Worm (Caenorhabditis elegans) whole organism, L1 larva: ENCODE results near the gene E04D5.4.

Experiments used
- C04F5.9 ChIP-seq: sonication (generic microtip); optimal IDR thresholded peaks from 2 replicates; lab custom pipeline; 2016; ENCODE audit warnings: missing genetic modification characterization, missing compliant biosample characterization
- C16A3.4 ChIP-seq: fragments of 150-350 bp; optimal IDR thresholded peaks from 2 replicates; lab custom pipeline; 2014; ENCODE audit warnings: missing biosample characterization, missing genetic modification characterization
- Y116A8C.19 ChIP-seq: sonication (generic microtip); optimal IDR thresholded peaks from 2 replicates; lab custom pipeline; 2016; ENCODE audit warnings: missing compliant biosample characterization, missing genetic modification characterization, borderline replicate concordance
- aly-2 ChIP-seq: fragments of 150-350 bp; optimal IDR thresholded peaks from 2 replicates; lab custom pipeline; 2014; ENCODE audit warnings: missing biosample characterization, missing genetic modification characterization
- blmp-1 ChIP-seq: fragments of 150-350 bp; optimal IDR thresholded peaks from 2 replicates; lab custom pipeline; 2014; ENCODE audit warnings: missing biosample characterization, missing genetic modification characterization
- ceh-8 ChIP-seq: fragments of 200-800 bp; sonication (Bioruptor generic); optimal IDR thresholded peaks from 2 replicates; lab custom pipeline; 2018; ENCODE audit warnings: mild to moderate bottlenecking, missing genetic modification characterization, moderate library complexity, missing compliant biosample characterization
- ceh-88 ChIP-seq: fragments of 200-800 bp; sonication (Bioruptor generic); IDR thresholded peaks from 2 replicates; pipeline ENCODE4 v1.3.6; 2022; ENCODE audit warnings: missing genetic modification characterization, missing compliant biosample characterization
- dpl-1 ChIP-seq, 3 experiments: fragments of 150-350 bp in 2 of 3; sonication (generic microtip) in 1 of 3; optimal IDR thresholded peaks; 2 replicates each; lab custom pipeline; 2014 to 2017; ENCODE audit warnings: missing biosample characterization in 3 of 3, missing genetic modification characterization in 3 of 3, missing genetic modification reagents in 3 of 3
- efl-1 ChIP-seq, 4 experiments: fragments of 150-350 bp; optimal IDR thresholded peaks in 3 of 4; peaks in 1 of 4; 1 replicate in 1 of 4; 2 replicates in 3 of 4; lab custom pipeline; 2014; ENCODE audit warnings: missing biosample characterization in 2 of 4, missing genetic modification characterization in 2 of 4, missing genetic modification reagents in 2 of 4
- efl-3 ChIP-seq: fragments of 200-800 bp; sonication (Bioruptor generic); optimal IDR thresholded peaks from 2 replicates; lab custom pipeline; 2018; ENCODE audit warnings: mild to moderate bottlenecking, missing genetic modification characterization, missing compliant biosample characterization
- egl-27 ChIP-seq, 2 experiments: fragments of 150-350 bp in 1 of 2; sonication (generic microtip); optimal IDR thresholded peaks; 3 replicates each; lab custom pipeline; 2017 to 2018; ENCODE audit warnings: missing biosample characterization in 2 of 2, missing genetic modification characterization in 2 of 2, missing genetic modification reagents in 2 of 2
- elt-2 ChIP-seq: sonication (generic microtip); optimal IDR thresholded peaks from 2 replicates; lab custom pipeline; 2016; ENCODE audit warnings: missing genetic modification characterization, mild to moderate bottlenecking, inconsistent platforms, missing compliant biosample characterization, missing genetic modification reagents
- elt-3 ChIP-seq, 6 experiments: fragments of 150-350 bp in 1 of 6; sonication (generic microtip); optimal IDR thresholded peaks; 2 replicates each; lab custom pipeline; 2017 to 2018; ENCODE audit warnings: missing biosample characterization in 6 of 6, missing genetic modification characterization in 6 of 6, inconsistent platforms in 1 of 6
- ets-5 ChIP-seq: fragments of 200-800 bp; sonication (Bioruptor generic); IDR thresholded peaks from 2 replicates; pipeline ENCODE4 v1.3.6; 2022; ENCODE audit warnings: missing genetic modification characterization, missing compliant biosample characterization
- fkh-4 ChIP-seq: sonication (generic microtip); optimal IDR thresholded peaks from 2 replicates; lab custom pipeline; 2016; ENCODE audit warnings: missing compliant biosample characterization, missing genetic modification characterization, borderline replicate concordance
- hlh-17 ChIP-seq: fragments of 200-800 bp; sonication (Bioruptor generic); optimal IDR thresholded peaks from 2 replicates; lab custom pipeline; 2018; ENCODE audit warnings: missing genetic modification characterization, mild to moderate bottlenecking, missing compliant biosample characterization, moderate library complexity, borderline replicate concordance
- hpl-2 ChIP-seq: fragments of 150-350 bp; optimal IDR thresholded peaks from 2 replicates; lab custom pipeline; 2014; ENCODE audit warnings: missing biosample characterization, missing genetic modification reagents, missing genetic modification characterization
- isw-1 ChIP-seq: fragments of 200-800 bp; sonication (Bioruptor generic); IDR thresholded peaks from 2 replicates; pipeline ENCODE4 v1.3.6; 2022; ENCODE audit warnings: missing genetic modification characterization, missing compliant biosample characterization
- jun-1 ChIP-seq: fragments of 150-350 bp; optimal IDR thresholded peaks from 2 replicates; lab custom pipeline; 2014; ENCODE audit warnings: missing biosample characterization, missing genetic modification reagents, missing genetic modification characterization
- lin-13 ChIP-seq: fragments of 150-350 bp; optimal IDR thresholded peaks from 2 replicates; lab custom pipeline; 2014; ENCODE audit warnings: missing biosample characterization, missing genetic modification reagents, missing genetic modification characterization
- lin-14 ChIP-seq: fragments of 200-800 bp; sonication (Bioruptor generic); optimal IDR thresholded peaks from 2 replicates; lab custom pipeline; 2018; ENCODE audit warnings: mild to moderate bottlenecking, missing genetic modification characterization, moderate library complexity, missing compliant biosample characterization
- lin-15B ChIP-seq: fragments of 150-350 bp; sonication (generic microtip); optimal IDR thresholded peaks from 3 replicates; lab custom pipeline; 2014; ENCODE audit warnings: missing biosample characterization, missing genetic modification characterization
- lin-35 ChIP-seq, 2 experiments: fragments of 150-350 bp; optimal IDR thresholded peaks; 2 replicates each; lab custom pipeline; 2014; ENCODE audit warnings: missing biosample characterization in 2 of 2, missing genetic modification characterization in 2 of 2, missing genetic modification reagents in 2 of 2
- lir-3 ChIP-seq: sonication (generic microtip); optimal IDR thresholded peaks from 2 replicates; lab custom pipeline; 2016; ENCODE audit warnings: mild to moderate bottlenecking, missing genetic modification characterization, moderate library complexity, missing compliant biosample characterization; ENCODE audit not compliant: poor library complexity
- lsy-2 ChIP-seq, 2 experiments: fragments of 150-350 bp; optimal IDR thresholded peaks; 2 replicates each; lab custom pipeline; 2014; ENCODE audit warnings: missing biosample characterization in 2 of 2, missing genetic modification characterization in 2 of 2
- mdl-1 ChIP-seq, 2 experiments: fragments of 150-350 bp; optimal IDR thresholded peaks; 2 replicates each; lab custom pipeline; 2014 to 2017; ENCODE audit warnings: missing biosample characterization in 2 of 2, missing genetic modification characterization in 2 of 2, inconsistent platforms in 1 of 2
- mep-1 ChIP-seq: fragments of 150-350 bp; optimal IDR thresholded peaks from 2 replicates; lab custom pipeline; 2014; ENCODE audit warnings: missing biosample characterization, missing genetic modification characterization
- nhr-19 ChIP-seq: fragments of 200-800 bp; sonication (Bioruptor generic); conservative IDR thresholded peaks from 2 replicates; pipeline ENCODE4 v1.3.6; 2022; ENCODE audit warnings: missing genetic modification characterization, missing compliant biosample characterization
- nhr-20 ChIP-seq: sonication (generic microtip); optimal IDR thresholded peaks from 2 replicates; lab custom pipeline; 2016; ENCODE audit warnings: mild to moderate bottlenecking, missing genetic modification characterization, missing compliant biosample characterization
- nhr-237 ChIP-seq: fragments of 150-350 bp; optimal IDR thresholded peaks from 2 replicates; lab custom pipeline; 2014; ENCODE audit warnings: missing biosample characterization, missing genetic modification characterization
- nhr-47 ChIP-seq: sonication (generic microtip); optimal IDR thresholded peaks from 2 replicates; lab custom pipeline; 2016; ENCODE audit warnings: mild to moderate bottlenecking, missing genetic modification characterization, moderate library complexity, missing compliant biosample characterization
- nhr-71 ChIP-seq: sonication (generic microtip); optimal IDR thresholded peaks from 2 replicates; lab custom pipeline; 2016; ENCODE audit warnings: mild to moderate bottlenecking, missing genetic modification characterization, moderate library complexity, missing compliant biosample characterization
- nhr-76 ChIP-seq: sonication (generic microtip); optimal IDR thresholded peaks from 2 replicates; lab custom pipeline; 2017; ENCODE audit warnings: missing biosample characterization, missing genetic modification characterization
- nhr-77 ChIP-seq: fragments of 150-350 bp; optimal IDR thresholded peaks from 2 replicates; lab custom pipeline; 2014; ENCODE audit warnings: missing biosample characterization, missing genetic modification characterization
- nhr-84 ChIP-seq: sonication (generic microtip); optimal IDR thresholded peaks from 2 replicates; lab custom pipeline; 2017; ENCODE audit warnings: missing biosample characterization, missing genetic modification characterization
- nhr-85 ChIP-seq: sonication (generic microtip); peaks from one replicate; lab custom pipeline; 2016; ENCODE audit warnings: missing genetic modification characterization, inconsistent platforms, missing compliant biosample characterization
- nhr-90 ChIP-seq: sonication (generic microtip); optimal IDR thresholded peaks from 2 replicates; lab custom pipeline; 2016; ENCODE audit warnings: mild to moderate bottlenecking, missing genetic modification characterization, missing compliant biosample characterization; ENCODE audit not compliant: poor library complexity
- pag-3 ChIP-seq: sonication (generic microtip); optimal IDR thresholded peaks from 2 replicates; lab custom pipeline; 2017; ENCODE audit warnings: missing genetic modification characterization, mild to moderate bottlenecking, missing compliant biosample characterization, antibody characterized with exemption, borderline replicate concordance; ENCODE audit not compliant: insufficient read depth
- pax-3 ChIP-seq: fragments of 200-800 bp; sonication (Bioruptor generic); optimal IDR thresholded peaks from 2 replicates; lab custom pipeline; 2018; ENCODE audit warnings: mild to moderate bottlenecking, missing genetic modification characterization, moderate library complexity, missing compliant biosample characterization
- pqm-1 ChIP-seq: sonication (generic microtip); optimal IDR thresholded peaks from 3 replicates; lab custom pipeline; 2017; ENCODE audit warnings: missing biosample characterization, missing genetic modification characterization
- rnt-1 ChIP-seq: sonication (generic microtip); optimal IDR thresholded peaks from 2 replicates; lab custom pipeline; 2016; ENCODE audit warnings: mild to moderate bottlenecking, missing genetic modification characterization, moderate library complexity, missing compliant biosample characterization
- snpc-4 ChIP-seq: fragments of 150-350 bp; optimal IDR thresholded peaks from 2 replicates; lab custom pipeline; 2014; ENCODE audit warnings: missing biosample characterization, missing genetic modification characterization
- tbx-2 ChIP-seq: sonication (generic microtip); optimal IDR thresholded peaks from 2 replicates; lab custom pipeline; 2016; ENCODE audit warnings: missing genetic modification characterization, missing compliant biosample characterization
- tlp-1 ChIP-seq: fragments of 150-350 bp; optimal IDR thresholded peaks from 2 replicates; lab custom pipeline; 2014; ENCODE audit warnings: missing biosample characterization, missing genetic modification characterization
- unc-130 ChIP-seq: fragments of 150-350 bp; optimal IDR thresholded peaks from 2 replicates; lab custom pipeline; 2017; ENCODE audit warnings: missing biosample characterization, missing genetic modification characterization, inconsistent platforms
- unc-30 ChIP-seq: sonication (generic microtip); optimal IDR thresholded peaks from 2 replicates; lab custom pipeline; 2017; ENCODE audit warnings: missing biosample characterization, missing genetic modification characterization
- unc-86 ChIP-seq: sonication (generic microtip); optimal IDR thresholded peaks from 2 replicates; lab custom pipeline; 2016; ENCODE audit warnings: missing genetic modification characterization, missing compliant biosample characterization
- unc-98 ChIP-seq: fragments of 200-800 bp; sonication (Bioruptor generic); IDR thresholded peaks from 2 replicates; pipeline ENCODE4 v1.3.6; 2022; ENCODE audit warnings: missing genetic modification characterization, missing compliant biosample characterization
- zag-1 ChIP-seq: fragments of 150-350 bp; optimal IDR thresholded peaks from 2 replicates; lab custom pipeline; 2014; ENCODE audit warnings: missing biosample characterization, missing genetic modification characterization
- ztf-4 ChIP-seq: fragments of 150-350 bp; optimal IDR thresholded peaks from 2 replicates; lab custom pipeline; 2014; ENCODE audit warnings: missing biosample characterization, missing genetic modification characterization

The E04D5.4 gene

ce11 chrII:10445738-10446137 lies 5.7 kb downstream of the E04D5.4 start (continued):
- TF ChIP-seq fkh-4: no peak

DNA sequence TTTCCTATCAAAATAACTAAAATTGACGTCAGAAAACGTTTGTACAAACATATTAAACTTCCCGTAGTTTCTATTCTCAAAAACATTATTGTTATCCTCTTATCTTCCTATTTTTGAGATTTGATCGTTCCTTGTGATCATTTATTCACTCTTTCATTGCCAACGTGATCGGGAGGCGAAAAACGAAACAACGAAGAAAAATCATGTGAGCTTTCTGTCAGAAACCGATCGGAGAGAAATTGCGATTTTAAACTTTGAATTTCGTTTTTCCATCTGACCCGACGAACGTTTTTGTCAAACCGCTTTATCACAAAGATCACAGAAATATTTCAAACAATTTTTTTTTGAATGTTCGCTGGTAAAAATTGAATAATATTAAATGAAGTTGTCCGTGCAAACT lies 6.2 kb downstream of the E04D5.4 start:
- TF ChIP-seq lir-3 (tag; lab: Kevin White, UChicago) (peak; percentile 53), nhr-90 (tag; lab: Kevin White, UChicago) (peak; percentile 59), nhr-77 (no peak), nhr-20 (peak; percentile 88), unc-86 (no peak), elt-2 (tag; lab: Kevin White, UChicago) (peak; percentile 65), efl-3 (no peak), aly-2 (no peak), mep-1 (tag; lab: Kevin White, UChicago) (peak; percentile 57), blmp-1 (tag; lab: Kevin White, UChicago) (peak; percentile 92), zag-1 (tag; lab: Kevin White, UChicago) (no peak), lsy-2 (tag; optimal IDR thresholded peaks at IDR 0.05; lab: Kevin White, UChicago) (peak; percentile 12 to 44), jun-1 (tag; lab: Kevin White, UChicago) (no peak), ceh-8 (no peak), unc-130 (peak; percentile 86), lin-15B (tag; lab: Kevin White, UChicago) (no peak), nhr-85 (tag; lab: Kevin White, UChicago) (peak; percentile 87), pqm-1 (tag; lab: Kevin White, UChicago) (no peak), nhr-19 (peak; percentile 85), hlh-17 (GFP tag; lab: Kevin White, UChicago) (no peak), Y116A8C.19 (tag; lab: Kevin White, UChicago) (no peak), snpc-4 (no peak), unc-30 (tag; lab: Kevin White, UChicago) (no peak), elt-3 (tag; optimal IDR thresholded peaks at IDR 0.05; lab: Kevin White, UChicago) (peak in 2 of 6 experiments; percentile 31 to 87), egl-27 (tag; optimal IDR thresholded peaks at IDR 0.05; lab: Kevin White, UChicago) (no peak), efl-1 (optimal IDR thresholded peaks at IDR 0.05; lab: Kevin White, UChicago) (no peak), efl-1 (GFP tag; optimal IDR thresholded peaks at IDR 0.05 in 1 of 2; lab: Kevin White, UChicago) (peak in 1 of 2 experiments; percentile 50), C04F5.9 (tag; lab: Kevin White, UChicago) (no peak), pax-3 (no peak), C16A3.4 (peak; percentile 4), mdl-1 (tag; optimal IDR thresholded peaks at IDR 0.05; lab: Kevin White, UChicago) (peak in 1 of 2 experiments; percentile 80), unc-98 (no peak), nhr-47 (tag; lab: Kevin White, UChicago) (peak; percentile 11), nhr-76 (tag; lab: Kevin White, UChicago) (no peak), ztf-4 (tag; lab: Kevin White, UChicago) (peak; percentile 61), lin-13 (GFP tag; lab: Kevin White, UChicago) (peak; percentile 8), ets-5 (GFP tag; lab: Robert Waterston, UW) (no peak), nhr-71 (tag; lab: Kevin White, UChicago) (peak; percentile 85), dpl-1 (GFP tag; optimal IDR thresholded peaks at IDR 0.05; lab: Kevin White, UChicago) (peak in 2 of 3 experiments; percentile 6 to 42), tlp-1 (no peak), nhr-237 (tag; lab: Kevin White, UChicago) (no peak), tbx-2 (peak; percentile 56), lin-35 (GFP tag; optimal IDR thresholded peaks at IDR 0.05; lab: Kevin White, UChicago) (peak; percentile 3 to 77), lin-14 (GFP tag; lab: Kevin White, UChicago) (peak; percentile 72), ceh-88 (GFP tag; lab: Robert Waterston, UW) (no peak), rnt-1 (tag; lab: Kevin White, UChicago) (peak; percentile 51), pag-3 (tag; lab: Kevin White, UChicago) (peak; percentile 0), nhr-84 (tag; lab: Kevin White, UChicago) (no peak), hpl-2 (no peak), isw-1 (no peak)
